Fruit fly (Drosophila melanogaster) whole organism: ENCODE measurements around the gene Sytbeta.

Experiments used
- CG8478 ChIP-seq: fragments of >200 bp; optimal IDR thresholded peaks from 2 replicates; lab custom pipeline; 2018; ENCODE audit warnings: inconsistent platforms
- Dll ChIP-seq: fragments of >200 bp; optimal IDR thresholded peaks from 2 replicates; lab custom pipeline; 2017
- EcR ChIP-seq, 2 experiments: fragments of >200 bp; optimal IDR thresholded peaks; 2 replicates each; lab custom pipeline; 2017; ENCODE audit warnings: missing biosample characterization in 2 of 2, missing genetic modification characterization in 2 of 2, missing genetic modification reagents in 2 of 2
- usp ChIP-seq: fragments of >200 bp; optimal IDR thresholded peaks from 2 replicates; lab custom pipeline; 2017; ENCODE audit warnings: missing biosample characterization, missing genetic modification characterization, mixed read lengths

- TF ChIP-seq usp (GFP tag; lab: Kevin White, UChicago) (no peak), CG8478 (lab: Kevin White, UChicago) (no peak), EcR (GFP tag; optimal IDR thresholded peaks at IDR 0.05; lab: Kevin White, UChicago) (no peak), Dll (lab: Kevin White, UChicago) (no peak)
Observed at dm6 chr3L:14972625-14973250, 92.0 kb downstream of the Sytbeta start, which contains the start of gene Brd.
